Worm (Caenorhabditis elegans): ENCODE measurements around the gene zig-13.

- TF ChIP-seq nhr-237 (tag; optimal IDR thresholded peaks at IDR 0.05) (no peak), lsy-2 (tag; optimal IDR thresholded peaks at IDR 0.05) (no peak), R02D3.7 (tag; optimal IDR thresholded peaks at IDR 0.05) (no peak), fos-1 (tag; optimal IDR thresholded peaks at IDR 0.05) (no peak)
Observed at ce11 chrIII:178126-178525, 21.6 kb upstream of the zig-13 start.
